Worm (Caenorhabditis elegans) whole organism, young adult: ENCODE results near the gene nhr-272.

ENCODE experiments used
- hsf-1 ChIP-seq: fragments of 200-800 bp; sonication (Bioruptor generic); IDR thresholded peaks from 2 replicates; pipeline ENCODE4 v1.3.6; 2022; ENCODE audit warnings: missing genetic modification reagents, missing genetic modification characterization, missing compliant biosample characterization
- lsy-27 ChIP-seq: sonication (generic microtip); optimal IDR thresholded peaks from 2 replicates; lab custom pipeline; 2017; ENCODE audit warnings: missing genetic modification characterization, mild to moderate bottlenecking, missing compliant biosample characterization, antibody characterized with exemption, missing genotype, borderline replicate concordance; ENCODE audit not compliant: insufficient read depth
- mxl-1 ChIP-seq: sonication (generic microtip); optimal IDR thresholded peaks from 2 replicates; lab custom pipeline; 2016; ENCODE audit warnings: missing genetic modification characterization, missing compliant biosample characterization
- snpc-4 ChIP-seq, 5 experiments: fragments of 150-350 bp in 1 of 5; sonication (generic microtip) in 4 of 5; optimal IDR thresholded peaks; 2 replicates each; lab custom pipeline; 2014 to 2018; ENCODE audit warnings: missing genetic modification characterization in 5 of 5, missing biosample characterization in 3 of 5, antibody characterized with exemption in 2 of 5, mild to moderate bottlenecking in 2 of 5, missing compliant biosample characterization in 2 of 5, missing genotype in 2 of 5, moderate library complexity in 2 of 5, missing genetic modification reagents in 1 of 5

ce11 chrX:12738454-12738853, 33.8 kb upstream of the nhr-272 start, which contains the start of gene pgp-13:
- no peak for TF ChIP-seq mxl-1 (tag; lab: Kevin White, UChicago)
- TF ChIP-seq lsy-27 (tag; lab: Kevin White, UChicago): no peak
- TF ChIP-seq hsf-1: no peak
- no peak for TF ChIP-seq snpc-4 (GFP tag; optimal IDR thresholded peaks at IDR 0.05; lab: Kevin White, UChicago)
- TF ChIP-seq snpc-4 (tag; optimal IDR thresholded peaks at IDR 0.05; lab: Kevin White, UChicago): no peak
